Fruit fly (Drosophila melanogaster): Measurements from ENCODE around the gene bip1.
A peak's percentile ranks its signal among the peaks of the same experiment; 100 is the strongest.

Gene bip1

DNA sequence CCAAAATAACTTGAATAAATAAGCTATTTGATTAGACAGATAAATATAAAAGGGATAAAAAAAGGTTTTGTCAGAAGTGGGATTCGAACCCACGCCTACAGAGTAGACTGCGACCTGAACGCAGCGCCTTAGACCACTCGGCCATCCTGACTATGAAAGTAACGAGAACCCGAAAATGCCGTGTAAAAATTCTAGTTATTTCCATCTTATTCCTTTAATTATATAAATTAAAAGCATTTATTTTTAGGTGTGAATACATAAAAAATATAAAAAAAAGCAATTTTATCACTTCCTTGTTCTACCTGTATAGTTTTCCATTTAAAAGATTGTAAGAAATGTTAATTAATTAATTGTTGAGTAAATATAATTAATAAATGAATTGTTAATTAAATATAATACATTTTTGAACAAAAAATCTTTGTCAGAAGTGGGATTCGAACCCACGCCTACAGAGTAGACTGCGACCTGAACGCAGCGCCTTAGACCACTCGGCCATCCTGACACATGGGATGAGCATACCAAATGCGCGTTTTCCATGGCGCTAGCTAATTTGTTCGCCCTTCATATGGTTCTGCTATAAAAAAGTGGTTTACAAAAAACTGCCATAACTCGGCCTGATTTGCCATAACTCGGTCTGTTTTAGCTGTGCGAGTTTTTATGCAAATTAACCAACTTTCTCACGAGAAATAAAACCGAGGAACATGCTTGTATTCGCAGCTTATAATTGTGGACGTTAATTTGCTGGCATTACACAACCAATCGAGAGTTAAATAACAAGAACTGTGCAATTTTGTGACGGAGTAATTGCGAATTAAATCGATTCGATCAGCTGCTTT, 7.3 kb upstream of the bip1 start:
- TF ChIP-seq cic (GFP tag; optimal IDR thresholded peaks at IDR 0.05) (peak; percentile 48), pad (GFP tag; optimal IDR thresholded peaks at IDR 0.05) (no peak), tj (GFP tag; optimal IDR thresholded peaks at IDR 0.05) (peak; percentile 81), kay (GFP tag; ENCODE audit: borderline replicate concordance) (peak; percentile 40), CG12768 (GFP tag; optimal IDR thresholded peaks at IDR 0.05) (peak; percentile 19), Hr96 (GFP tag; optimal IDR thresholded peaks at IDR 0.05) (no peak), bab1 (GFP tag; optimal IDR thresholded peaks at IDR 0.05) (peak; percentile 16)

DNA sequence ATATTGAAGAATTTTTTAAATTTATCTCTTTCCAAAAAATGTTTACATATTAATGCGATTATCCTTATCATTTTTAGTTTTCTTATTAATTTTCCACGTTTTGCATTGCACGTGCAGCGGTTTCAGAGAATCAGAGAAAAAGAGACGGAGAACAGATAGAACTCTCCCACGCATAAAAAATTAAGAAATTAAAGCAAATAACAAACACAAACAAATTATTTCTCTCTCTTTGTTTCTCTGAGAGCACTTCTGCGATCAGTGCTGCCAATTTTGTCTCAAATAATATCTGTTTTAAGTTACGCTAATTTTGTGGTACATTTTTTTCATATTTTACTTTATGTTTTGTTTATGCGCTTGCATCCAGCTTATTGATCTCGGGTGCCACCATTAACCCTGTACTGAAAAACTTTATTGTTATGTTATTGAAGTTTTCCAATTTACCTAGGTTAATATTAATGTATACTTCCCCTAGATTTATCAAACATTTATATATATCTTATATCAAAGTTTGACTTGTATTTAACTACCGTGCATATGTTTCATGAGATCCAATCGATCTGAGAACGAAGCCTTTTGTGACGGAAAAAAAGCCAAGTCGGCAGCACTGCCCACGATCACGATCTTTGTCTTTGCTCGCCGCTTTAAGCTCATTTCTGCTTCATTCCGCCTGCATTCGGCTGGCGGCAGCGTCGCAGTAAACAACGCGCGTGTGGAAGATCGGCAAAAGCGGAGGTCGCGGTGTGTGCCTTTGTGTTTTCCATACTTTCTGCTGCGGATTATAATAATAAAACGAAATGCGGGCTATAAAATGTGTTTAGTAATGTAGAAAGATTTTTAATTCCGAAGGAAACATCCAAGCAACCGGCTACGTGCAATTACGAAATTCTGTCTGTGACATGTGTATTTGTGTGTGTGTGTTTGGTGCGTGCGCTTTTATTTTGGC, 5.0 kb upstream of the bip1 start, which contains the start of gene Sarm:
TSS of gene Sarm (plus strand) at position 661 of the 943 bp plus-strand sequence.
- no peak for TF ChIP-seq cic (GFP tag; optimal IDR thresholded peaks at IDR 0.05)
- TF ChIP-seq CG11617 (GFP tag; optimal IDR thresholded peaks at IDR 0.05): peak; percentile 59
- peak; percentile 21 for TF ChIP-seq toe (GFP tag; optimal IDR thresholded peaks at IDR 0.05)
- peak; percentile 30 for TF ChIP-seq CG12768 (GFP tag; optimal IDR thresholded peaks at IDR 0.05)
- no peak for TF ChIP-seq Hr96 (GFP tag; optimal IDR thresholded peaks at IDR 0.05)
- peak; percentile 22 for TF ChIP-seq bab1 (GFP tag; optimal IDR thresholded peaks at IDR 0.05)
- TF ChIP-seq CG33017 (tag; optimal IDR thresholded peaks at IDR 0.05): no peak
- TF ChIP-seq kay (GFP tag; ENCODE audit: borderline replicate concordance): no peak
- peak; percentile 37 for TF ChIP-seq tj (GFP tag; optimal IDR thresholded peaks at IDR 0.05)
- peak; percentile 17 for TF ChIP-seq CG14711 (tag; optimal IDR thresholded peaks at IDR 0.05)
- peak; percentile 60 for TF ChIP-seq Mnt (GFP tag; optimal IDR thresholded peaks at IDR 0.05)
- TF ChIP-seq CG1620 (GFP tag; optimal IDR thresholded peaks at IDR 0.05): peak; percentile 43
- no peak for TF ChIP-seq cnc (optimal IDR thresholded peaks at IDR 0.05)
- no peak for TF ChIP-seq ovo (GFP tag; optimal IDR thresholded peaks at IDR 0.05)
- no peak for TF ChIP-seq CG7101 (tag; optimal IDR thresholded peaks at IDR 0.05)
- TF ChIP-seq CG5204 (GFP tag; optimal IDR thresholded peaks at IDR 0.05): no peak
- peak; percentile 45 for TF ChIP-seq pad (GFP tag; optimal IDR thresholded peaks at IDR 0.05)
- peak; percentile 12 for TF ChIP-seq Crg-1 (GFP tag; optimal IDR thresholded peaks at IDR 0.05)

dm6 chr3L:8060188-8060856, 1.8 kb upstream of the bip1 start:
- TF ChIP-seq CG33017 (tag; optimal IDR thresholded peaks at IDR 0.05): peak; percentile 31
- TF ChIP-seq cic (GFP tag; optimal IDR thresholded peaks at IDR 0.05): peak; percentile 12

DNA sequence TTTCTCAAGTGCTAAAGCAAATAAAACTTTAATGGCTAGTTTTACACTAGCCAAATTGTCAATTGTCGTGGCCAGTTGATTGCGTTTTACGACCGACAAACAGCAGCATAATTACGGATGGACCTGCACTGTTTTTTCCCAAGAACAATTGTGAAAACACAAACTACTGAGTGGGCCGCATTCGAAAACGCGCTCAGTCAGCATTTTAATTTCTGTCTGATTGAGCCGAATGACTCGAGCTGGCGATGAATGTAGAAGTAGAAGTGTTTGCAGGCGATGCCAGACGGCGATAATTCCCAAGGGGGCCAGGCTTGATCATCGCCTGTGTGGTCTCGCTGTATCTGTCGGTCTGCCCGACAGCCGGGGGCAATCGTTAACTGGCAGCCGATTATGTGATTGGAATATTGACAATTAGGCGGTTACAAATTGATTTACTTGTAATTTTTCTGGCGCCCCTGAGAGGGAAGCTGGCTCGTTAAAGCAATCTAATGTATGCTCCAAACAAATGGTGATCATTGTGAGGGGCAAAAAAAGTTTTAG, 1.2 kb upstream of the bip1 start:
- TF ChIP-seq CG11617 (GFP tag; optimal IDR thresholded peaks at IDR 0.05) (no peak), tj (GFP tag; optimal IDR thresholded peaks at IDR 0.05) (peak; percentile 97)

- no peak for TF ChIP-seq CG33017 (tag; optimal IDR thresholded peaks at IDR 0.05)
- TF ChIP-seq CG5204 (GFP tag; optimal IDR thresholded peaks at IDR 0.05): no peak
- TF ChIP-seq CG12768 (GFP tag; optimal IDR thresholded peaks at IDR 0.05): no peak
- no peak for TF ChIP-seq Mnt (GFP tag; optimal IDR thresholded peaks at IDR 0.05)
- no peak for TF ChIP-seq CG7101 (tag; optimal IDR thresholded peaks at IDR 0.05)
- no peak for TF ChIP-seq toe (GFP tag; optimal IDR thresholded peaks at IDR 0.05)
- no peak for TF ChIP-seq CG7045 (GFP tag; optimal IDR thresholded peaks at IDR 0.05)
- no peak for TF ChIP-seq tj (GFP tag; optimal IDR thresholded peaks at IDR 0.05)
- no peak for TF ChIP-seq Hr96 (GFP tag; optimal IDR thresholded peaks at IDR 0.05)
- no peak for TF ChIP-seq Crg-1 (GFP tag; optimal IDR thresholded peaks at IDR 0.05)
Measured at dm6 chr3L:8057823-8058189, 707 bp downstream of the bip1 start.

DNA sequence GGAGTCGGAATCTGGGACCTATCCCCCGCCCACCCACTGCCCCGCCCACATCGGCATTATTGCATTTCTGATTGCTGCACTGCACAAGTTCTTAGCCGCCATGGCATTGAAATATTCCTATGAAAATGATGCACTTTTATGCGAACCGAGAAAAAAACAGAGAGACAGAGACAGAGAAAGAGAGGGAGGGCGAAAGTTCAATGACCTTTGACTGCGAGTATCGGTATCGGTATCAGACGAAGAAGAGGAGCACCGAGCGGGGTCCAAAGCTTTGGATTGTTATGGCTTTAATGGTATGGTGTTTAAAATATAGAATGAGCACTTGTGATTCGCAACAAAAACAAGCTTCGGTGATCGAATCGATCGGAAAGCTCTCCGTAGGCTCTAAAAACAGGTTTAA, 1.1 kb downstream of the bip1 start:
- TF ChIP-seq kay (GFP tag; ENCODE audit: borderline replicate concordance) (no peak), ovo (GFP tag; optimal IDR thresholded peaks at IDR 0.05) (no peak), cnc (optimal IDR thresholded peaks at IDR 0.05) (no peak), CG1620 (GFP tag; optimal IDR thresholded peaks at IDR 0.05) (no peak), Hr96 (GFP tag; optimal IDR thresholded peaks at IDR 0.05) (no peak), CG12768 (GFP tag; optimal IDR thresholded peaks at IDR 0.05) (no peak), tj (GFP tag; optimal IDR thresholded peaks at IDR 0.05) (no peak), cic (GFP tag; optimal IDR thresholded peaks at IDR 0.05) (no peak), CG7045 (GFP tag; optimal IDR thresholded peaks at IDR 0.05) (no peak), CG14711 (tag; optimal IDR thresholded peaks at IDR 0.05) (no peak), CG33017 (tag; optimal IDR thresholded peaks at IDR 0.05) (no peak), Clk (GFP tag; optimal IDR thresholded peaks at IDR 0.05) (no peak), Mnt (GFP tag; optimal IDR thresholded peaks at IDR 0.05) (no peak)
